Fruit fly (Drosophila melanogaster) whole organism, adult: ENCODE results near the gene mgl.

Source experiments
- CG14711 ChIP-seq: fragments of 200-800 bp; sonication (Bioruptor generic); optimal IDR thresholded peaks from 2 replicates; lab custom pipeline; 2018; ENCODE audit warnings: missing biosample characterization, mild to moderate bottlenecking, missing genetic modification characterization, moderate library complexity
- CG1620 ChIP-seq: fragments of 200-800 bp; sonication (Bioruptor generic); optimal IDR thresholded peaks from 2 replicates; lab custom pipeline; 2016; ENCODE audit warnings: missing biosample characterization, missing genetic modification characterization
- CG33017 ChIP-seq: fragments of 200-800 bp; sonication (Bioruptor generic); optimal IDR thresholded peaks from 2 replicates; lab custom pipeline; 2018; ENCODE audit warnings: missing biosample characterization, mild to moderate bottlenecking, missing genetic modification characterization, moderate library complexity
- CG5204 ChIP-seq: fragments of 200-800 bp; sonication (Bioruptor generic); optimal IDR thresholded peaks from 2 replicates; lab custom pipeline; 2016; ENCODE audit warnings: missing biosample characterization, missing genetic modification characterization
- CG7045 ChIP-seq: fragments of 200-800 bp; sonication (Bioruptor generic); optimal IDR thresholded peaks from 2 replicates; lab custom pipeline; 2017; ENCODE audit warnings: missing biosample characterization, mild to moderate bottlenecking, missing genetic modification characterization
- Clk ChIP-seq: fragments of 200-800 bp; sonication (Bioruptor generic); optimal IDR thresholded peaks from 2 replicates; lab custom pipeline; 2017; ENCODE audit warnings: missing biosample characterization, missing genetic modification characterization
- cnc ChIP-seq, 2 experiments: fragments of >200 bp; optimal IDR thresholded peaks; 2 replicates each; lab custom pipeline; 2017
- kay ChIP-seq: fragments of 200-800 bp; sonication (Bioruptor generic); peaks from one replicate; lab custom pipeline; 2016; ENCODE audit warnings: missing biosample characterization, missing genetic modification characterization, borderline replicate concordance
- pad ChIP-seq: fragments of 200-800 bp; sonication (Bioruptor generic); optimal IDR thresholded peaks from 3 replicates; lab custom pipeline; 2017; ENCODE audit warnings: missing biosample characterization, missing genetic modification characterization, mild to moderate bottlenecking, moderate library complexity, missing genetic modification reagents

- no peak for TF ChIP-seq CG14711
- TF ChIP-seq kay: no peak
- no peak for TF ChIP-seq CG1620 (GFP tag; lab: Kevin White, UChicago)
- TF ChIP-seq CG7045 (GFP tag; lab: Kevin White, UChicago): no peak
- TF ChIP-seq Clk (GFP tag; lab: Kevin White, UChicago): no peak
- TF ChIP-seq CG5204 (GFP tag; lab: Kevin White, UChicago): no peak
- no peak for TF ChIP-seq CG33017
- TF ChIP-seq cnc (optimal IDR thresholded peaks at IDR 0.05; lab: Kevin White, UChicago): no peak
- no peak for TF ChIP-seq pad
These were observed 33.6 kb upstream of the mgl start, which contains the start of gene CG34026 for dm6 chrX:9533518-9533917.
